Worm (Caenorhabditis elegans) whole organism, late embryonic: ENCODE results near the gene pms-2.

Experiments used
- ceh-6 ChIP-seq: fragments of 200-800 bp; sonication (Bioruptor generic); optimal IDR thresholded peaks from 2 replicates; lab custom pipeline; 2018; ENCODE audit warnings: mild to moderate bottlenecking, missing genetic modification characterization, missing compliant biosample characterization
- lin-11 ChIP-seq: fragments of 200-800 bp; sonication (Bioruptor generic); optimal IDR thresholded peaks from 2 replicates; lab custom pipeline; 2018; ENCODE audit warnings: mild to moderate bottlenecking, missing genetic modification characterization, missing compliant biosample characterization
- odd-2 ChIP-seq: sonication (generic microtip); optimal IDR thresholded peaks from 2 replicates; lab custom pipeline; 2017; ENCODE audit warnings: antibody characterized with exemption, mild to moderate bottlenecking, missing genetic modification characterization, missing compliant biosample characterization
- pqm-1 ChIP-seq: sonication (generic microtip); optimal IDR thresholded peaks from 2 replicates; lab custom pipeline; 2016; ENCODE audit warnings: missing genetic modification characterization, missing compliant biosample characterization

DNA sequence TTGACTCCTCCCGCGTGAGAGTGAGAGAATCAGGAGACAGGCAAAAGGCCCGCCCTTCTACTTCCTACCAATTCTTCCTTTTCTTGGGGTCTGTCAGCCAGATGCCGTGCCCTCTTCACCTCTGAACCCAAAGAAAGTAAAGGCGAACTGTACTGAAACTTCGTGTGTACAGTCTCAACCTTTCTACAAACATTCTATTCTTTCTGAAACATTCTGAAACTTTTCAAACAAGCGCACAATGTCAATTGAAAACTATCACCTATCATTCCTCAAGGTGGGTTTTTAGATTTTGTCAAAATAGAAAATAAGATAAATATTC lies 37.9 kb downstream of the pms-2 start:
- TF ChIP-seq odd-2 (tag; lab: Kevin White, UChicago) (no peak), ceh-6 (no peak), pqm-1 (no peak), lin-11 (tag; lab: Kevin White, UChicago) (no peak)
